Worm (Caenorhabditis elegans) whole organism, young adult: ENCODE data around the gene Y77E11A.23.

Experiments
- B0035.1 ChIP-seq: sonication (generic microtip); optimal IDR thresholded peaks from 2 replicates; lab custom pipeline; 2016; ENCODE audit warnings: missing genetic modification characterization, mild to moderate bottlenecking, missing compliant biosample characterization, missing genotype, missing genetic modification reagents
- F52B5.7 ChIP-seq: sonication (generic microtip); optimal IDR thresholded peaks from 2 replicates; lab custom pipeline; 2016; ENCODE audit warnings: mild to moderate bottlenecking, missing genetic modification characterization, missing compliant biosample characterization
- ama-1 ChIP-seq, 3 experiments: fragments of 150-350 bp in 1 of 3; sonication (generic microtip) in 2 of 3; optimal IDR thresholded peaks; 2 replicates each; lab custom pipeline; 2014 to 2018; ENCODE audit warnings: missing biosample characterization in 2 of 3, missing genetic modification characterization in 2 of 3, missing genetic modification reagents in 2 of 3
- attf-3 ChIP-seq: fragments of 200-800 bp; sonication (Bioruptor generic); conservative IDR thresholded peaks from 2 replicates; pipeline ENCODE4 v1.3.6; 2022; ENCODE audit warnings: missing genetic modification reagents, missing genetic modification characterization, missing compliant biosample characterization
- attf-6 ChIP-seq: fragments of 200-800 bp; sonication (Bioruptor generic); IDR thresholded peaks from 2 replicates; pipeline ENCODE4 v1.3.6; 2022; ENCODE audit warnings: missing genetic modification reagents, missing genetic modification characterization, missing compliant biosample characterization
- chd-7 ChIP-seq: sonication (generic microtip); optimal IDR thresholded peaks from 2 replicates; lab custom pipeline; 2016; ENCODE audit warnings: mild to moderate bottlenecking, missing genetic modification characterization, moderate library complexity, missing compliant biosample characterization
- efl-1 ChIP-seq: fragments of 150-350 bp; optimal IDR thresholded peaks from 2 replicates; lab custom pipeline; 2014; ENCODE audit warnings: missing biosample characterization, missing genetic modification reagents, missing genetic modification characterization
- egl-18 ChIP-seq: fragments of 200-800 bp; sonication (Bioruptor generic); IDR thresholded peaks from 2 replicates; pipeline ENCODE4 v1.3.6; 2022; ENCODE audit warnings: missing genetic modification reagents, missing genetic modification characterization, missing compliant biosample characterization
- let-607 ChIP-seq, 2 experiments: fragments of 200-800 bp in 1 of 2; sonication (Bioruptor generic) in 1 of 2; sonication (generic microtip) in 1 of 2; optimal IDR thresholded peaks; 2 replicates each; lab custom pipeline; 2016 to 2018; ENCODE audit warnings: mild to moderate bottlenecking in 2 of 2, missing compliant biosample characterization in 2 of 2, missing genetic modification characterization in 2 of 2, moderate library complexity in 2 of 2, missing genotype in 1 of 2
- lir-1 ChIP-seq: fragments of 200-800 bp; sonication (Bioruptor generic); conservative IDR thresholded peaks from 2 replicates; pipeline ENCODE4 v1.3.6; 2022; ENCODE audit warnings: missing genetic modification reagents, missing genetic modification characterization, missing compliant biosample characterization
- madf-6 ChIP-seq: fragments of 200-800 bp; sonication (Bioruptor generic); IDR thresholded peaks from 2 replicates; pipeline ENCODE4 v1.3.6; 2022; ENCODE audit warnings: missing genetic modification reagents, missing genetic modification characterization, missing compliant biosample characterization
- nfya-2 ChIP-seq: fragments of 200-800 bp; sonication (Bioruptor generic); IDR thresholded peaks from 2 replicates; pipeline ENCODE4 v1.3.6; 2022; ENCODE audit warnings: missing genetic modification reagents, missing genetic modification characterization, missing compliant biosample characterization
- sea-2 ChIP-seq: fragments of 200-800 bp; sonication (Bioruptor generic); IDR thresholded peaks from 2 replicates; pipeline ENCODE4 v1.3.6; 2022; ENCODE audit warnings: missing genetic modification characterization, missing compliant biosample characterization
- unc-62 ChIP-seq: fragments of 150-350 bp; optimal IDR thresholded peaks from 2 replicates; lab custom pipeline; 2014; ENCODE audit warnings: missing biosample characterization, missing genetic modification reagents, missing genetic modification characterization

DNA sequence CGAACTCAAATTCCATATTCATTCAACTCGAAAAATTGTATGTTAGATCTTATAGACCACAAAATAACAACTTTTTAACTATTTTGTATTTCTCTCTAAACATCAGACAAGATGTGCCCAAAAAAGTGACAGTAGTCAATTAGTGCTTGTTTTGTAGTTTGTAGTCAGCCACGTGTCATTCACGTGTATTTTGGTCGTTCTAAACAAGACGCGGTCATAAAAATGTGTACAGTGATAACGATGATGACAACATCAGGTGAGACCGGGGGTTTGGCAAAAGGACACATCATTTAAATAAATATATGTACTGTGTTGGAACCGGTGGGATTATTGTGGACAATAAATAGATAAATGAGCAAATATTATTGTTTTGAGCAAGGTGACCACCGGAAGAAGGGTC lies 24.0 kb upstream of the Y77E11A.23 start:
- TF ChIP-seq B0035.1, result no peak
- no peak for TF ChIP-seq ama-1 (optimal IDR thresholded peaks at IDR 0.05; lab: Kevin White, UChicago)
- no peak for TF ChIP-seq ama-1 (GFP tag; optimal IDR thresholded peaks at IDR 0.05; lab: Kevin White, UChicago)
- no peak for TF ChIP-seq sea-2 (GFP tag; lab: Robert Waterston, UW)
- TF ChIP-seq lir-1 (GFP tag; lab: Robert Waterston, UW), result no peak
- peak in 1 of 2 experiments; percentile 56 for TF ChIP-seq let-607 (tag; optimal IDR thresholded peaks at IDR 0.05; lab: Kevin White, UChicago)
- no peak for TF ChIP-seq egl-18
- TF ChIP-seq unc-62 (GFP tag; lab: Kevin White, UChicago), result no peak
- no peak for TF ChIP-seq F52B5.7 (tag; lab: Kevin White, UChicago)
- no peak for TF ChIP-seq nfya-2
- TF ChIP-seq efl-1 (GFP tag; lab: Kevin White, UChicago), result no peak
- TF ChIP-seq attf-6 (GFP tag; lab: Robert Waterston, UW), result no peak
- TF ChIP-seq attf-3, result no peak
- no peak for TF ChIP-seq madf-6 (GFP tag; lab: Robert Waterston, UW)
- TF ChIP-seq chd-7 (tag; lab: Kevin White, UChicago), result no peak
